Fruit fly (Drosophila melanogaster) whole organism, embryonic: ENCODE data around the gene Sik2.

Experiments
- Bgb ChIP-seq: fragments of 200-800 bp; sonication (Bioruptor generic); IDR thresholded peaks from 2 replicates; pipeline ENCODE4 v1.3.6; 2022; ENCODE audit warnings: missing biosample characterization, missing genetic modification characterization; ENCODE audit not compliant: partially characterized antibody
- CG10366 ChIP-seq: fragments of 200-800 bp; sonication (Bioruptor generic); IDR thresholded peaks from 2 replicates; pipeline ENCODE4 v1.3.6; 2022; ENCODE audit warnings: missing biosample characterization, missing genetic modification characterization
- CG10462 ChIP-seq: fragments of 200-800 bp; sonication (Bioruptor generic); optimal IDR thresholded peaks from 2 replicates; lab custom pipeline; 2016; ENCODE audit warnings: missing biosample characterization, missing genetic modification characterization
- CG11398 ChIP-seq: fragments of 200-800 bp; sonication (Bioruptor generic); optimal IDR thresholded peaks from 2 replicates; lab custom pipeline; 2016; ENCODE audit warnings: missing biosample characterization, missing genetic modification characterization
- CG11456 ChIP-seq: fragments of 200-800 bp; sonication (Bioruptor generic); IDR thresholded peaks from 3 replicates; pipeline ENCODE4 v1.3.6; 2022; ENCODE audit warnings: missing biosample characterization, missing genetic modification characterization
- CG12104 ChIP-seq: fragments of 200-800 bp; sonication (Bioruptor generic); optimal IDR thresholded peaks from 3 replicates; lab custom pipeline; 2016; ENCODE audit warnings: missing biosample characterization, missing genetic modification characterization
- CG13424 ChIP-seq: fragments of 200-800 bp; sonication (Bioruptor generic); optimal IDR thresholded peaks from 2 replicates; lab custom pipeline; 2019; ENCODE audit warnings: missing biosample characterization, mild to moderate bottlenecking, missing genetic modification characterization, moderate library complexity
- CG13894 ChIP-seq: fragments of 200-800 bp; sonication (Bioruptor generic); optimal IDR thresholded peaks from 3 replicates; lab custom pipeline; 2018; ENCODE audit warnings: missing biosample characterization, mild to moderate bottlenecking, missing genetic modification characterization, moderate library complexity
- CG14014 ChIP-seq: fragments of 200-800 bp; sonication (Bioruptor generic); IDR thresholded peaks from 2 replicates; pipeline ENCODE4 v1.3.6; 2022; ENCODE audit warnings: missing biosample characterization, missing genetic modification characterization
- CG14441 ChIP-seq: fragments of 200-800 bp; sonication (Bioruptor generic); IDR thresholded peaks from 2 replicates; pipeline ENCODE4 v1.3.6; 2022; ENCODE audit warnings: missing biosample characterization, missing genetic modification characterization
- CG15073 ChIP-seq: fragments of 200-800 bp; sonication (Bioruptor generic); optimal IDR thresholded peaks from 2 replicates; lab custom pipeline; 2016; ENCODE audit warnings: missing biosample characterization, missing genetic modification characterization
- CG15479 ChIP-seq: fragments of 200-800 bp; sonication (Bioruptor generic); optimal IDR thresholded peaks from 3 replicates; lab custom pipeline; 2019; ENCODE audit warnings: missing biosample characterization, mild to moderate bottlenecking, missing genetic modification characterization, moderate library complexity
- CG17612 ChIP-seq: fragments of 200-800 bp; sonication (Bioruptor generic); IDR thresholded peaks from 2 replicates; pipeline ENCODE4 v1.3.6; 2022; ENCODE audit warnings: missing biosample characterization, missing genetic modification characterization
- CG18619 ChIP-seq: fragments of 200-800 bp; sonication (Bioruptor generic); optimal IDR thresholded peaks from 3 replicates; lab custom pipeline; 2017; ENCODE audit warnings: missing biosample characterization, mild to moderate bottlenecking, missing genetic modification characterization
- CG2129 ChIP-seq: fragments of 200-800 bp; sonication (Bioruptor generic); IDR thresholded peaks from 2 replicates; pipeline ENCODE4 v1.3.6; 2022; ENCODE audit warnings: missing biosample characterization, missing genetic modification characterization; ENCODE audit not compliant: partially characterized antibody
- CG2678 ChIP-seq: fragments of 200-800 bp; sonication (Bioruptor generic); optimal IDR thresholded peaks from 3 replicates; lab custom pipeline; 2019; ENCODE audit warnings: missing biosample characterization, mild to moderate bottlenecking, missing genetic modification characterization, moderate library complexity
- CG34224 ChIP-seq: fragments of 200-800 bp; sonication (Bioruptor generic); IDR thresholded peaks from 3 replicates; pipeline ENCODE4 v1.3.6; 2022; ENCODE audit warnings: missing biosample characterization, missing genetic modification characterization; ENCODE audit not compliant: partially characterized antibody
- CG3847 ChIP-seq: fragments of 200-800 bp; sonication (Bioruptor generic); IDR thresholded peaks from 2 replicates; pipeline ENCODE4 v1.3.6; 2022; ENCODE audit warnings: missing biosample characterization, missing genetic modification characterization
- CG42726 ChIP-seq: fragments of 200-800 bp; sonication (Bioruptor generic); IDR thresholded peaks from 2 replicates; pipeline ENCODE4 v1.3.6; 2022; ENCODE audit warnings: missing biosample characterization, missing genetic modification characterization; ENCODE audit not compliant: partially characterized antibody
- CG4282 ChIP-seq: fragments of 200-800 bp; sonication (Bioruptor generic); optimal IDR thresholded peaks from 2 replicates; lab custom pipeline; 2016; ENCODE audit warnings: missing biosample characterization, missing genetic modification characterization
- CG9876 ChIP-seq: fragments of 200-800 bp; sonication (Bioruptor generic); optimal IDR thresholded peaks from 2 replicates; lab custom pipeline; 2016; ENCODE audit warnings: missing biosample characterization, missing genetic modification characterization
- CG9932 ChIP-seq: fragments of 200-800 bp; sonication (Bioruptor generic); IDR thresholded peaks from 2 replicates; pipeline ENCODE4 v1.3.6; 2022; ENCODE audit warnings: missing biosample characterization, missing genetic modification characterization
- CTCF ChIP-seq: fragments of 200-800 bp; sonication (Bioruptor generic); optimal IDR thresholded peaks from 2 replicates; lab custom pipeline; 2017; ENCODE audit warnings: missing biosample characterization, mild to moderate bottlenecking, missing genetic modification characterization, moderate library complexity
- Dp ChIP-seq: fragments of 200-800 bp; sonication (Bioruptor generic); optimal IDR thresholded peaks from 2 replicates; lab custom pipeline; 2018; ENCODE audit warnings: missing biosample characterization, mild to moderate bottlenecking, missing genetic modification characterization, moderate library complexity
- Fer2 ChIP-seq: fragments of 200-800 bp; sonication (Bioruptor generic); optimal IDR thresholded peaks from 2 replicates; lab custom pipeline; 2018; ENCODE audit warnings: missing biosample characterization, mild to moderate bottlenecking, missing genetic modification characterization, moderate library complexity
- HLH3B ChIP-seq: fragments of 200-800 bp; sonication (Bioruptor generic); IDR thresholded peaks from 2 replicates; pipeline ENCODE4 v1.3.6; 2022; ENCODE audit warnings: missing biosample characterization, missing genetic modification characterization
- Lpt ChIP-seq: fragments of >200 bp; optimal IDR thresholded peaks from 2 replicates; lab custom pipeline; 2018; ENCODE audit warnings: missing biosample characterization, missing genetic modification characterization
- MESR4 ChIP-seq: fragments of 200-800 bp; sonication (Bioruptor generic); optimal IDR thresholded peaks from 2 replicates; lab custom pipeline; 2018; ENCODE audit warnings: missing biosample characterization, mild to moderate bottlenecking, missing genetic modification characterization, moderate library complexity
- Nf-YB ChIP-seq: fragments of 200-800 bp; sonication (Bioruptor generic); optimal IDR thresholded peaks from 3 replicates; lab custom pipeline; 2019; ENCODE audit warnings: missing biosample characterization, mild to moderate bottlenecking, missing genetic modification characterization, moderate library complexity
- NfI ChIP-seq: fragments of 200-800 bp; sonication (Bioruptor generic); optimal IDR thresholded peaks from 3 replicates; lab custom pipeline; 2018; ENCODE audit warnings: missing biosample characterization, mild to moderate bottlenecking, missing genetic modification characterization, moderate library complexity
- Optix ChIP-seq: fragments of 200-800 bp; sonication (Bioruptor generic); IDR thresholded peaks from 3 replicates; pipeline ENCODE4 v1.3.6; 2022; ENCODE audit warnings: missing biosample characterization, missing genetic modification characterization
- PHDP ChIP-seq: fragments of 200-800 bp; sonication (Bioruptor generic); optimal IDR thresholded peaks from 3 replicates; lab custom pipeline; 2018; ENCODE audit warnings: missing biosample characterization, mild to moderate bottlenecking, missing genetic modification characterization, moderate library complexity
- Ravus ChIP-seq: fragments of 200-800 bp; sonication (Bioruptor generic); IDR thresholded peaks from 2 replicates; pipeline ENCODE4 v1.3.6; 2022; ENCODE audit warnings: missing biosample characterization, missing genetic modification characterization
- Spps ChIP-seq: fragments of 200-800 bp; sonication (Bioruptor generic); optimal IDR thresholded peaks from 2 replicates; lab custom pipeline; 2018; ENCODE audit warnings: missing biosample characterization, mild to moderate bottlenecking, missing genetic modification characterization
- Sry-β ChIP-seq: fragments of 200-800 bp; sonication (Bioruptor generic); optimal IDR thresholded peaks from 2 replicates; lab custom pipeline; 2018; ENCODE audit warnings: missing biosample characterization, mild to moderate bottlenecking, missing genetic modification characterization, moderate library complexity
- Usf ChIP-seq: fragments of 200-800 bp; sonication (Bioruptor generic); optimal IDR thresholded peaks from 2 replicates; lab custom pipeline; 2017; ENCODE audit warnings: missing genotype, missing biosample characterization, missing genetic modification characterization
- aop ChIP-seq: fragments of 200-800 bp; sonication (Bioruptor generic); IDR thresholded peaks from 2 replicates; pipeline ENCODE4 v1.3.6; 2022; ENCODE audit warnings: missing biosample characterization, missing genetic modification characterization
- corto ChIP-seq: fragments of 200-800 bp; sonication (Bioruptor generic); optimal IDR thresholded peaks from 2 replicates; lab custom pipeline; 2016; ENCODE audit warnings: missing biosample characterization, mild to moderate bottlenecking, missing genetic modification characterization, moderate library complexity
- croc ChIP-seq: fragments of 200-800 bp; sonication (Bioruptor generic); conservative IDR thresholded peaks from 3 replicates; pipeline ENCODE4 v1.3.6; 2022; ENCODE audit warnings: missing biosample characterization, missing genetic modification characterization
- disco-r ChIP-seq: fragments of 200-800 bp; sonication (Bioruptor generic); optimal IDR thresholded peaks from 2 replicates; lab custom pipeline; 2016; ENCODE audit warnings: missing biosample characterization, missing genetic modification characterization
- knrl ChIP-seq: fragments of 200-800 bp; sonication (Bioruptor generic); IDR thresholded peaks from 3 replicates; pipeline ENCODE4 v1.3.6; 2022; ENCODE audit warnings: missing biosample characterization, missing genetic modification characterization; ENCODE audit not compliant: partially characterized antibody
- luna ChIP-seq: fragments of 200-800 bp; sonication (Bioruptor generic); optimal IDR thresholded peaks from 2 replicates; lab custom pipeline; 2016; ENCODE audit warnings: missing biosample characterization, missing genetic modification characterization
- nerfin-2 ChIP-seq: fragments of 200-800 bp; sonication (Bioruptor generic); IDR thresholded peaks from 2 replicates; pipeline ENCODE4 v1.3.6; 2022; ENCODE audit warnings: missing biosample characterization, missing genetic modification characterization; ENCODE audit not compliant: partially characterized antibody
- onecut ChIP-seq: fragments of 200-800 bp; sonication (Bioruptor generic); IDR thresholded peaks from 2 replicates; pipeline ENCODE4 v1.3.6; 2022; ENCODE audit warnings: missing biosample characterization, missing genetic modification characterization
- p53 ChIP-seq: fragments of 200-800 bp; sonication (Bioruptor generic); optimal IDR thresholded peaks from 2 replicates; lab custom pipeline; 2016; ENCODE audit warnings: missing biosample characterization, missing genetic modification characterization
- pita ChIP-seq: fragments of 200-800 bp; sonication (Bioruptor generic); optimal IDR thresholded peaks from 2 replicates; lab custom pipeline; 2017; ENCODE audit warnings: missing biosample characterization, mild to moderate bottlenecking, missing genetic modification characterization
- sens-2 ChIP-seq: fragments of 200-800 bp; sonication (Bioruptor generic); IDR thresholded peaks from 2 replicates; pipeline ENCODE4 v1.3.6; 2022; ENCODE audit warnings: missing biosample characterization, missing genetic modification characterization
- shn ChIP-seq: fragments of 200-800 bp; sonication (Bioruptor generic); optimal IDR thresholded peaks from 3 replicates; lab custom pipeline; 2016; ENCODE audit warnings: missing biosample characterization, missing genetic modification characterization
- sima ChIP-seq: fragments of 200-800 bp; sonication (Bioruptor generic); optimal IDR thresholded peaks from 2 replicates; lab custom pipeline; 2016; ENCODE audit warnings: missing biosample characterization, missing genetic modification characterization
- tx ChIP-seq: fragments of 200-800 bp; sonication (Bioruptor generic); optimal IDR thresholded peaks from 2 replicates; lab custom pipeline; 2016; ENCODE audit warnings: missing biosample characterization, missing genetic modification characterization

Gene Sik2

dm6 chrX:2010010-2010873, 51.5 kb downstream of the Sik2 start, which contains the start of gene east (continued):
- TF ChIP-seq corto (GFP tag; lab: Kevin White, UChicago): no peak
- TF ChIP-seq nerfin-2 (GFP tag; lab: Robert Waterston, UW): no peak
- no peak for TF ChIP-seq Optix
- no peak for TF ChIP-seq CG14014 (GFP tag; lab: Robert Waterston, UW)
- no peak for TF ChIP-seq HLH3B (GFP tag; lab: Robert Waterston, UW)
- TF ChIP-seq CG17612: no peak
- no peak for TF ChIP-seq CG11456 (GFP tag; lab: Robert Waterston, UW)
- TF ChIP-seq CG13894 (tag; lab: Kevin White, UChicago): peak; percentile 5
- no peak for TF ChIP-seq CG9876 (GFP tag; lab: Kevin White, UChicago)
- TF ChIP-seq shn (GFP tag; lab: Kevin White, UChicago): no peak
- no peak for TF ChIP-seq disco-r (GFP tag; lab: Kevin White, UChicago)
- no peak for TF ChIP-seq luna (GFP tag; lab: Kevin White, UChicago)
- no peak for TF ChIP-seq CTCF
- 0 out of 3 replicates have a peak, but pooled peaks have one; percentile 17 for TF ChIP-seq CG34224
- TF ChIP-seq CG15479: no peak
- TF ChIP-seq CG14441: no peak
- no peak for TF ChIP-seq Fer2 (tag; lab: Kevin White, UChicago)
- TF ChIP-seq PHDP (tag; lab: Kevin White, UChicago): no peak
- no peak for TF ChIP-seq croc (GFP tag; lab: Robert Waterston, UW)
- no peak for TF ChIP-seq Sry-β (GFP tag; lab: Kevin White, UChicago)
- no peak for TF ChIP-seq CG10366 (GFP tag; lab: Robert Waterston, UW)
- TF ChIP-seq Bgb (GFP tag; lab: Robert Waterston, UW): no peak
- no peak for TF ChIP-seq sens-2 (GFP tag; lab: Robert Waterston, UW)
- TF ChIP-seq Spps (tag; lab: Kevin White, UChicago): no peak
- TF ChIP-seq CG9932: no peak
- TF ChIP-seq Ravus: no peak
- TF ChIP-seq tx (GFP tag; lab: Kevin White, UChicago): no peak
- TF ChIP-seq CG12104 (GFP tag; lab: Kevin White, UChicago): no peak
- no peak for TF ChIP-seq CG4282 (GFP tag; lab: Kevin White, UChicago)
- TF ChIP-seq onecut: no peak
- TF ChIP-seq Lpt (GFP tag; lab: Kevin White, UChicago): no peak
- TF ChIP-seq CG2678 (tag; lab: Kevin White, UChicago): peak; percentile 1
- TF ChIP-seq CG10462 (GFP tag; lab: Kevin White, UChicago): no peak
- no peak for TF ChIP-seq CG13424 (tag; lab: Kevin White, UChicago)
- no peak for TF ChIP-seq p53
- TF ChIP-seq CG15073 (GFP tag; lab: Kevin White, UChicago): no peak
- no peak for TF ChIP-seq knrl (GFP tag; lab: Robert Waterston, UW)
- TF ChIP-seq Nf-YB (GFP tag; lab: Kevin White, UChicago): no peak
- TF ChIP-seq NfI (GFP tag; lab: Kevin White, UChicago): peak; percentile 17
- no peak for TF ChIP-seq Usf
- no peak for TF ChIP-seq aop (GFP tag; lab: Robert Waterston, UW)
- TF ChIP-seq CG18619 (GFP tag; lab: Kevin White, UChicago): no peak
- TF ChIP-seq CG3847: no peak
- no peak for TF ChIP-seq sima
- no peak for TF ChIP-seq CG2129 (GFP tag; lab: Robert Waterston, UW)
- no peak for TF ChIP-seq CG42726 (GFP tag; lab: Robert Waterston, UW)
- no peak for TF ChIP-seq pita (GFP tag; lab: Kevin White, UChicago)
- TF ChIP-seq Dp: no peak
- peak; percentile 79 for TF ChIP-seq MESR4 (GFP tag; lab: Kevin White, UChicago)
- TF ChIP-seq CG11398 (GFP tag; lab: Kevin White, UChicago): no peak
